Worm (Caenorhabditis elegans) whole organism, young adult: ENCODE measurements around the gene grd-8.

ENCODE experiments used
- B0019.2 ChIP-seq: fragments of 200-800 bp; sonication (Bioruptor generic); conservative IDR thresholded peaks from 2 replicates; pipeline ENCODE4 v1.3.6; 2022; ENCODE audit warnings: missing genetic modification reagents, missing genetic modification characterization, missing compliant biosample characterization
- B0261.1 ChIP-seq: sonication (generic microtip); optimal IDR thresholded peaks from 2 replicates; lab custom pipeline; 2016; ENCODE audit warnings: mild to moderate bottlenecking, missing genetic modification characterization, moderate library complexity, missing compliant biosample characterization
- F22D6.2 ChIP-seq: sonication (generic microtip); optimal IDR thresholded peaks from 2 replicates; lab custom pipeline; 2016; ENCODE audit warnings: mild to moderate bottlenecking, missing genetic modification characterization, missing compliant biosample characterization
- F33H1.4 ChIP-seq: fragments of 200-800 bp; sonication (Bioruptor generic); IDR thresholded peaks from 2 replicates; pipeline ENCODE4 v1.3.6; 2022; ENCODE audit warnings: missing genetic modification reagents, missing genetic modification characterization, missing compliant biosample characterization
- F49E8.2 ChIP-seq: sonication (generic microtip); optimal IDR thresholded peaks from 3 replicates; lab custom pipeline; 2017; ENCODE audit warnings: missing genetic modification characterization, mild to moderate bottlenecking, missing compliant biosample characterization, antibody characterized with exemption, moderate library complexity; ENCODE audit not compliant: insufficient read depth
- F57A8.1 ChIP-seq: fragments of 200-800 bp; sonication (Bioruptor generic); optimal IDR thresholded peaks from 2 replicates; lab custom pipeline; 2018; ENCODE audit warnings: mild to moderate bottlenecking, missing genetic modification characterization, moderate library complexity, missing compliant biosample characterization
- K11D2.4 ChIP-seq: fragments of 200-800 bp; sonication (Bioruptor generic); IDR thresholded peaks from 2 replicates; pipeline ENCODE4 v1.3.6; 2022; ENCODE audit warnings: missing genetic modification reagents, missing genetic modification characterization, missing compliant biosample characterization
- T07F8.4 ChIP-seq: sonication (generic microtip); optimal IDR thresholded peaks from 2 replicates; lab custom pipeline; 2016; ENCODE audit warnings: mild to moderate bottlenecking, missing genetic modification characterization, moderate library complexity, missing compliant biosample characterization
- T26A5.8 ChIP-seq: sonication (generic microtip); optimal IDR thresholded peaks from 2 replicates; lab custom pipeline; 2016; ENCODE audit warnings: missing genetic modification characterization, missing compliant biosample characterization
- aptf-2 ChIP-seq: fragments of 200-800 bp; sonication (Bioruptor generic); conservative IDR thresholded peaks from 2 replicates; pipeline ENCODE4 v1.3.6; 2022; ENCODE audit warnings: missing genetic modification reagents, missing genetic modification characterization, missing compliant biosample characterization
- atf-7 ChIP-seq: sonication (generic microtip); optimal IDR thresholded peaks from 2 replicates; lab custom pipeline; 2017; ENCODE audit warnings: mild to moderate bottlenecking, missing genetic modification characterization, missing compliant biosample characterization
- attf-3 ChIP-seq: fragments of 200-800 bp; sonication (Bioruptor generic); conservative IDR thresholded peaks from 2 replicates; pipeline ENCODE4 v1.3.6; 2022; ENCODE audit warnings: missing genetic modification reagents, missing genetic modification characterization, missing compliant biosample characterization
- attf-5 ChIP-seq: fragments of 200-800 bp; sonication (Bioruptor generic); optimal IDR thresholded peaks from 2 replicates; lab custom pipeline; 2018; ENCODE audit warnings: mild to moderate bottlenecking, missing genetic modification characterization, missing compliant biosample characterization
- attf-6 ChIP-seq: fragments of 200-800 bp; sonication (Bioruptor generic); IDR thresholded peaks from 2 replicates; pipeline ENCODE4 v1.3.6; 2022; ENCODE audit warnings: missing genetic modification reagents, missing genetic modification characterization, missing compliant biosample characterization
- cebp-1 ChIP-seq, 2 experiments: fragments of 200-800 bp in 1 of 2; sonication (Bioruptor generic) in 1 of 2; sonication (generic microtip) in 1 of 2; IDR thresholded peaks in 1 of 2; optimal IDR thresholded peaks in 1 of 2; 2 replicates each; pipeline versions ENCODE4 v1.3.6 to Lab custom; 2017 to 2022; ENCODE audit warnings: missing compliant biosample characterization in 2 of 2, missing genetic modification characterization in 2 of 2, mild to moderate bottlenecking in 1 of 2, missing genetic modification reagents in 1 of 2, moderate library complexity in 1 of 2
- ceh-40 ChIP-seq: fragments of 200-800 bp; sonication (Bioruptor generic); IDR thresholded peaks from 2 replicates; pipeline ENCODE4 v1.3.6; 2022; ENCODE audit warnings: missing genetic modification characterization, missing compliant biosample characterization
- ceh-58 ChIP-seq: fragments of 200-800 bp; sonication (Bioruptor generic); IDR thresholded peaks from 2 replicates; pipeline ENCODE4 v1.3.6; 2022; ENCODE audit warnings: missing genetic modification characterization, missing compliant biosample characterization
- chd-7 ChIP-seq: sonication (generic microtip); optimal IDR thresholded peaks from 2 replicates; lab custom pipeline; 2016; ENCODE audit warnings: mild to moderate bottlenecking, missing genetic modification characterization, moderate library complexity, missing compliant biosample characterization
- ets-4 ChIP-seq: fragments of 200-800 bp; sonication (Bioruptor generic); optimal IDR thresholded peaks from 2 replicates; lab custom pipeline; 2018; ENCODE audit warnings: mild to moderate bottlenecking, missing genetic modification characterization, missing compliant biosample characterization
- hmg-1.2 ChIP-seq: fragments of 200-800 bp; sonication (Bioruptor generic); IDR thresholded peaks from 2 replicates; pipeline ENCODE4 v1.3.6; 2022; ENCODE audit warnings: missing genetic modification reagents, missing genetic modification characterization, missing compliant biosample characterization
- hmg-20 ChIP-seq: fragments of 200-800 bp; sonication (Bioruptor generic); IDR thresholded peaks from 2 replicates; pipeline ENCODE4 v1.3.6; 2022; ENCODE audit warnings: missing genetic modification reagents, missing genetic modification characterization, missing compliant biosample characterization
- let-526 ChIP-seq: fragments of 200-800 bp; sonication (Bioruptor generic); IDR thresholded peaks from 2 replicates; pipeline ENCODE4 v1.3.6; 2022; ENCODE audit warnings: missing genetic modification reagents, missing genetic modification characterization, missing compliant biosample characterization
- lin-35 ChIP-seq, 3 experiments: fragments of 150-350 bp in 2 of 3; sonication (generic microtip) in 1 of 3; optimal IDR thresholded peaks; 2 replicates each; lab custom pipeline; 2014 to 2018; ENCODE audit warnings: missing biosample characterization in 3 of 3, missing genetic modification characterization in 3 of 3, missing genetic modification reagents in 3 of 3
- lin-54 ChIP-seq: fragments of 200-800 bp; sonication (Bioruptor generic); optimal IDR thresholded peaks from 2 replicates; lab custom pipeline; 2018; ENCODE audit warnings: mild to moderate bottlenecking, missing genetic modification characterization, missing compliant biosample characterization
- lir-1 ChIP-seq: fragments of 200-800 bp; sonication (Bioruptor generic); conservative IDR thresholded peaks from 2 replicates; pipeline ENCODE4 v1.3.6; 2022; ENCODE audit warnings: missing genetic modification reagents, missing genetic modification characterization, missing compliant biosample characterization
- lsl-1 ChIP-seq: fragments of 200-800 bp; sonication (Bioruptor generic); optimal IDR thresholded peaks from 2 replicates; lab custom pipeline; 2018; ENCODE audit warnings: mild to moderate bottlenecking, missing genetic modification characterization, moderate library complexity, missing compliant biosample characterization
- madf-10 ChIP-seq: sonication (generic microtip); optimal IDR thresholded peaks from 2 replicates; lab custom pipeline; 2016; ENCODE audit warnings: mild to moderate bottlenecking, missing genetic modification characterization, missing compliant biosample characterization
- madf-3 ChIP-seq: fragments of 200-800 bp; sonication (Bioruptor generic); IDR thresholded peaks from 2 replicates; pipeline ENCODE4 v1.3.6; 2022; ENCODE audit warnings: missing genetic modification reagents, missing genetic modification characterization, missing compliant biosample characterization
- mes-4 ChIP-seq: sonication (generic microtip); optimal IDR thresholded peaks from 2 replicates; lab custom pipeline; 2016; ENCODE audit warnings: missing genotype, missing genetic modification characterization, missing compliant biosample characterization
- nfya-1 ChIP-seq: sonication (generic microtip); optimal IDR thresholded peaks from 2 replicates; lab custom pipeline; 2017; ENCODE audit warnings: antibody characterized with exemption, missing compliant biosample characterization, missing genetic modification characterization, borderline replicate concordance; ENCODE audit not compliant: insufficient read depth
- nfyb-1 ChIP-seq: fragments of 200-800 bp; sonication (Bioruptor generic); IDR thresholded peaks from 2 replicates; pipeline ENCODE4 v1.3.6; 2022; ENCODE audit warnings: missing genetic modification reagents, missing genetic modification characterization, missing compliant biosample characterization
- nhr-27 ChIP-seq: fragments of 200-800 bp; sonication (Bioruptor generic); optimal IDR thresholded peaks from 2 replicates; lab custom pipeline; 2018; ENCODE audit warnings: mild to moderate bottlenecking, missing genetic modification characterization, moderate library complexity, missing compliant biosample characterization
- nhr-90 ChIP-seq: sonication (generic microtip); optimal IDR thresholded peaks from 2 replicates; lab custom pipeline; 2016; ENCODE audit warnings: missing genotype, mild to moderate bottlenecking, missing genetic modification characterization, missing compliant biosample characterization
- repo-1 ChIP-seq: sonication (generic microtip); optimal IDR thresholded peaks from 2 replicates; lab custom pipeline; 2017; ENCODE audit warnings: mild to moderate bottlenecking, missing genetic modification characterization, missing compliant biosample characterization
- sdz-38 ChIP-seq: sonication (generic microtip); optimal IDR thresholded peaks from 2 replicates; lab custom pipeline; 2016; ENCODE audit warnings: missing genotype, missing genetic modification characterization, missing compliant biosample characterization
- sea-2 ChIP-seq: fragments of 200-800 bp; sonication (Bioruptor generic); IDR thresholded peaks from 2 replicates; pipeline ENCODE4 v1.3.6; 2022; ENCODE audit warnings: missing genetic modification characterization, missing compliant biosample characterization
- snpc-1.3 ChIP-seq: sonication (generic microtip); optimal IDR thresholded peaks from 2 replicates; lab custom pipeline; 2017; ENCODE audit warnings: missing genetic modification characterization, mild to moderate bottlenecking, missing compliant biosample characterization, antibody characterized with exemption, moderate library complexity, missing genotype, missing genetic modification reagents; ENCODE audit not compliant: insufficient read depth
- tbp1 ChIP-seq: fragments of 200-800 bp; sonication (Bioruptor generic); optimal IDR thresholded peaks from 2 replicates; lab custom pipeline; 2018; ENCODE audit warnings: mild to moderate bottlenecking, missing genetic modification characterization, missing compliant biosample characterization
- unc-62 ChIP-seq: fragments of 150-350 bp; optimal IDR thresholded peaks from 2 replicates; lab custom pipeline; 2014; ENCODE audit warnings: missing biosample characterization, missing genetic modification reagents, missing genetic modification characterization
- ztf-18 ChIP-seq: sonication (generic microtip); optimal IDR thresholded peaks from 2 replicates; lab custom pipeline; 2016; ENCODE audit warnings: missing genotype, mild to moderate bottlenecking, missing genetic modification characterization, missing compliant biosample characterization
- ztf-3 ChIP-seq: fragments of 200-800 bp; sonication (Bioruptor generic); optimal IDR thresholded peaks from 2 replicates; lab custom pipeline; 2018; ENCODE audit warnings: mild to moderate bottlenecking, missing genetic modification characterization, missing compliant biosample characterization

grd-8 gene

ce11 chrV:7842228-7842627 lies at the start of gene grd-8:
grd-8 (plus strand) TSS chrV:7842528.
- no peak for TF ChIP-seq T07F8.4 (tag; lab: Kevin White, UChicago)
- no peak for TF ChIP-seq ceh-40 (GFP tag; lab: Robert Waterston, UW)
- no peak for TF ChIP-seq nhr-90 (tag; lab: Kevin White, UChicago)
- no peak for TF ChIP-seq ceh-58 (GFP tag; lab: Robert Waterston, UW)
- TF ChIP-seq let-526 (GFP tag; lab: Robert Waterston, UW): no peak
- TF ChIP-seq lsl-1: no peak
- TF ChIP-seq F22D6.2: no peak
- no peak for TF ChIP-seq cebp-1 (GFP tag; IDR thresholded peaks at IDR 0.05; lab: Robert Waterston, UW)
- TF ChIP-seq cebp-1 (tag; optimal IDR thresholded peaks at IDR 0.05; lab: Kevin White, UChicago): no peak
- no peak for TF ChIP-seq F49E8.2 (tag; lab: Kevin White, UChicago)
- no peak for TF ChIP-seq ztf-18 (tag; lab: Kevin White, UChicago)
- no peak for TF ChIP-seq attf-6 (GFP tag; lab: Robert Waterston, UW)
- no peak for TF ChIP-seq madf-3 (GFP tag; lab: Robert Waterston, UW)
- no peak for TF ChIP-seq B0019.2 (GFP tag; lab: Robert Waterston, UW)
- TF ChIP-seq lir-1: no peak
- no peak for TF ChIP-seq T26A5.8 (tag; lab: Kevin White, UChicago)

DNA sequence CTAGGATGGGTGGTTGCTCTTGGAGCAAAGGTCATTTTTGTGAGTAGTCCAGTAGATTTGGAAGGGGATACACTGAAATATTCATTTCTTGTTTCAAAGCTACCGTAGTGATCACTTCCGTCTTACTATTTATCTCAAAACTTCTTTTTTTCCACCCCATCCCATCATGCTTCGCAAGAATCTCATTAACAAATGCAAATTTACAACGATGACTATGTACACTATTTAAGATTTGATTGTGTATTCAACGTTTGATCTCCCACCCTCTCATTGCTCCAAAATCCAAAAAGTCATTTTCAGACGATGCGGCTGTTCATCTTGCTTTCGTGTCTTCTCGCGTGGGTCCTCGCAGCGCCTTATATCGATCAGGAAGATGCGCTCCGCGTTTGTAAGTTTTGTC lies 49.3 kb upstream of the grd-8 start, which contains the start of gene flp-21:
Gene flp-21 (plus strand): TSS at position 301 of the 400 bp plus-strand sequence.
- TF ChIP-seq lin-35 (GFP tag; optimal IDR thresholded peaks at IDR 0.05; lab: Kevin White, UChicago) (no peak), ets-4 (GFP tag; lab: Kevin White, UChicago) (no peak), nhr-27 (tag; lab: Kevin White, UChicago) (no peak)

DNA sequence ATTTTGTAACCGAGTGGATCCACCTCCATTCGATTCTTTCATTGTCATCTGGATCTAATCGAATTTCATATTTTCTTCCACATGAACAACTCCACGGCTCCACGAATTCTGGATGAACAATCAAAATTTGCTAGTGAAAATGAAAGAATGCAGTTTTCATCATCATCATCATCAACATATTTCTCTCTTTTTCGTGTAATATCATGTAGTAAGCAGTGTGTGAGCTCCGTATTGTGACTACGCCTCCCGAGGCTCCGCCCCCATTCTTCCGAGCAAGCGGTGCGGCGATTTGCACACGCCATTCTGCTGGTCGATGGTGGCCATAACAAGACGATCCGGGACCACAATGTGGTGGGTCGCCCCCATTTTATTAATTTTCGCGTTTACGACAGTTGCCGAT lies 44.2 kb upstream of the grd-8 start, which contains the start of gene ZK742.7:
Gene ZK742.7 (plus strand): TSS at position 301 of the 400 bp plus-strand sequence.
- TF ChIP-seq attf-5 (GFP tag; lab: Kevin White, UChicago) (no peak), ztf-3 (GFP tag; lab: Kevin White, UChicago) (no peak), snpc-1.3 (tag; lab: Kevin White, UChicago) (no peak), F57A8.1 (GFP tag; lab: Kevin White, UChicago) (no peak), tbp1 (GFP tag; lab: Kevin White, UChicago) (no peak)

ce11 chrV:7803563-7803962 lies 38.8 kb upstream of the grd-8 start:
- TF ChIP-seq aptf-2 (no peak), F33H1.4 (peak; percentile 80), lsl-1 (peak; percentile 71)

DNA sequence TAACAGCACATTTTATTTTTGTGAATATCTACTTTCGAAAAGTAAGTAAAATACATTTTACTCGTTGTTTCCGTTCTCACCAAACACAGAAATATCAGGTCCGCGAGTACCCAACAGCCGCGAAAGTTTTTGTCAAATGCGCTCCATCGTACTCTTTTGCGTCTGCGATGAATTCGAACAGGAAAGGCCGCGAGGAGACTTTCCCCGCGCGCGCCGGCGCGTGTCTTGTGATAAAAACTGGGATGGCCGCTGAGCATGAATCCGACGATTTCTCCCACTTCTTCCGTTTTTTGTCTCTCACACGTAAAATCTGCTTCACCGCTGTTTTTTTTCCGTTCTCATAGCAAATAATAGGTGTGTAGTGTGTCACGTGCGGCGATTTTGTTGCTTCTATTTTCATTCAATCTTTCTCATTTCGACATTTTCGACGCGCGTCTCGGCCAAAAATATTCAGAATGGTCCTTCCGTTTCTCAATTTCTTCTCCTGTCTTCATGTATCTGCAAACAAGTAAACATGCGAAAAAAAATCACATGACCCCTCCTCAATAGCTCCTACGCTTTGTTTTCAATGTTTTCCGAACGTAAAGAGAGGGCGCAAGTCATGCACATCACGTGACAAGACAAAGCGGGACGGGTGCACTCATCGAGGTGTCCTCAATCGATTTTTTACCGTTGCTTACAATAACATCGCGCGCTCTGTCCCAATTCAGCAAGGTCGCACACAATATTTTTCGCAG lies 38.1 kb upstream of the grd-8 start, which contains the start of gene uvs-1:
Gene uvs-1 (minus strand): TSS at position 145 of the 737 bp plus-strand sequence.
- TF ChIP-seq madf-10 (tag; lab: Kevin White, UChicago) (peak; percentile 36), nfyb-1 (GFP tag; lab: Robert Waterston, UW) (no peak), chd-7 (tag; lab: Kevin White, UChicago) (no peak), atf-7 (tag; lab: Kevin White, UChicago) (no peak), nfya-1 (tag; lab: Kevin White, UChicago) (no peak), repo-1 (no peak), attf-3 (no peak), mes-4 (tag; lab: Kevin White, UChicago) (no peak), sdz-38 (tag; lab: Kevin White, UChicago) (no peak), F22D6.2 (no peak), hmg-20 (GFP tag; lab: Robert Waterston, UW) (no peak), unc-62 (GFP tag; lab: Kevin White, UChicago) (no peak), hmg-1.2 (peak; percentile 37), B0261.1 (no peak), F33H1.4 (peak; percentile 65), sea-2 (GFP tag; lab: Robert Waterston, UW) (no peak), lin-54 (GFP tag; lab: Kevin White, UChicago) (peak; percentile 23), K11D2.4 (no peak)
